Fruit fly (Drosophila melanogaster): ENCODE data around the gene Vml.

Vml gene

DNA sequence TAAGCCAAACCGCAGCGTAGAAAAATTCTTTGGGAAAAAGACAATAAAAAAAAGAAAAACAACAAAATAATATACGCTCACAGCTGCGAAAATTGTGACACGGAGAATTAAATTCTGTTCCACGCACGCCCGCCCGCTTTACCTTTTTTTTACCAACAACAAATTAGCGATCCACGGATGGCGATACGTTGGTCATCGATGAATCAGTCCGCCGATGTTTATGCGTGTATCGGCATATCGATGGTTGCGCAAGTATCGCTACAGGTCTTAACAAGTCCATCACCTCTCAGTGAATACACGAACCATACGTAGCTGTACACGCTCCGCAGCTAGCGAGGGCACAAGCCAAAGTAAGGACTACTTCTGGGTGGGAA lies 5.1 kb upstream of the Vml start, which contains the start of gene CG2924 (continued):
- TF ChIP-seq MBD-R2 (GFP tag; IDR thresholded peaks at IDR 0.05) (peak; percentile 70), gcm2 (GFP tag; optimal IDR thresholded peaks at IDR 0.05) (no peak), sens-2 (GFP tag; IDR thresholded peaks at IDR 0.05) (no peak), gfzf (GFP tag; optimal IDR thresholded peaks at IDR 0.05) (peak; percentile 67), CG18619 (GFP tag; optimal IDR thresholded peaks at IDR 0.05) (peak; percentile 27), CG32767 (GFP tag; IDR thresholded peaks at IDR 0.05) (peak; percentile 53; the same call in 1 of the 2 replicates), E2f2 (GFP tag; IDR thresholded peaks at IDR 0.05) (peak; percentile 95), stwl (tag; optimal IDR thresholded peaks at IDR 0.05) (peak; percentile 54), CG10979 (tag; optimal IDR thresholded peaks at IDR 0.05) (peak; percentile 0), rib (GFP tag; IDR thresholded peaks at IDR 0.05) (peak; percentile 84), Optix (GFP tag; IDR thresholded peaks at IDR 0.05) (no peak), GATAe (GFP tag; conservative IDR thresholded peaks at IDR 0.05) (no peak), hkb (optimal IDR thresholded peaks at IDR 0.05) (no peak), hkb (GFP tag; IDR thresholded peaks at IDR 0.05) (no peak), Rx (GFP tag; IDR thresholded peaks at IDR 0.05) (peak; percentile 62), sd (tag; optimal IDR thresholded peaks at IDR 0.05) (no peak), Ssrp (tag; optimal IDR thresholded peaks at IDR 0.05) (no peak), trh (GFP tag; optimal IDR thresholded peaks at IDR 0.05) (no peak), CG31388 (GFP tag; optimal IDR thresholded peaks at IDR 0.05) (no peak), CG8478 (optimal IDR thresholded peaks at IDR 0.05) (no peak), Hr39 (optimal IDR thresholded peaks at IDR 0.05) (no peak), Asciz (GFP tag; optimal IDR thresholded peaks at IDR 0.05) (peak; percentile 23), CG11093 (GFP tag; IDR thresholded peaks at IDR 0.05) (no peak), odd (GFP tag; optimal IDR thresholded peaks at IDR 0.05) (no peak), HmgD (GFP tag; optimal IDR thresholded peaks at IDR 0.05) (peak; percentile 89), vfl (GFP tag; optimal IDR thresholded peaks at IDR 0.05) (peak; percentile 73), CG14860 (GFP tag; IDR thresholded peaks at IDR 0.05; ENCODE audit: partially characterized antibody) (peak; percentile 97), zf30C (GFP tag; optimal IDR thresholded peaks at IDR 0.05) (peak; percentile 72), seq (GFP tag; IDR thresholded peaks at IDR 0.05) (no peak), Tbp (GFP tag; optimal IDR thresholded peaks at IDR 0.05) (no peak), Sox102F (GFP tag; optimal IDR thresholded peaks at IDR 0.05) (no peak), CkIIα-i1 (GFP tag; IDR thresholded peaks at IDR 0.05) (no peak), D19A (tag; optimal IDR thresholded peaks at IDR 0.05) (peak; percentile 26), bab2 (GFP tag; optimal IDR thresholded peaks at IDR 0.05) (peak; percentile 67), Hmr (GFP tag; optimal IDR thresholded peaks at IDR 0.05) (peak; percentile 83), CG2889 (GFP tag; IDR thresholded peaks at IDR 0.05) (no peak), da (GFP tag; optimal IDR thresholded peaks at IDR 0.05) (no peak), CG7987 (GFP tag; optimal IDR thresholded peaks at IDR 0.05) (peak; percentile 53), CG14710 (tag; optimal IDR thresholded peaks at IDR 0.05) (peak; percentile 80), bsh (GFP tag; optimal IDR thresholded peaks at IDR 0.05) (no peak), D (optimal IDR thresholded peaks at IDR 0.05) (no peak), D (GFP tag; optimal IDR thresholded peaks at IDR 0.05) (no peak), tio (GFP tag; optimal IDR thresholded peaks at IDR 0.05) (no peak), ro (GFP tag; IDR thresholded peaks at IDR 0.05) (no peak), TFAM (GFP tag; optimal IDR thresholded peaks at IDR 0.05) (no peak), CG15269 (tag; optimal IDR thresholded peaks at IDR 0.05) (peak; percentile 8), CG11456 (GFP tag; IDR thresholded peaks at IDR 0.05) (peak; percentile 89), cad (GFP tag; optimal IDR thresholded peaks at IDR 0.05) (no peak), salm (tag; optimal IDR thresholded peaks at IDR 0.05) (no peak), CG3065 (GFP tag; optimal IDR thresholded peaks at IDR 0.05) (no peak), Nf-YC (tag; optimal IDR thresholded peaks at IDR 0.05) (peak; percentile 33), CG7963 (GFP tag; IDR thresholded peaks at IDR 0.05; ENCODE audit: partially characterized antibody) (peak; percentile 99), CG8944 (GFP tag; optimal IDR thresholded peaks at IDR 0.05) (peak; percentile 65), CG4360 (GFP tag; IDR thresholded peaks at IDR 0.05) (peak; percentile 56)

Measured in whole organism, embryonic.